Fruit fly (Drosophila melanogaster) whole organism, pupa: ENCODE measurements around the gene tgy.

Experiments
- CG10348 ChIP-seq: fragments of 200-800 bp; sonication (Bioruptor generic); IDR thresholded peaks from 2 replicates; pipeline ENCODE4 v1.3.6; 2022; ENCODE audit warnings: missing biosample characterization, missing genetic modification characterization
- CG12605 ChIP-seq: fragments of 200-800 bp; sonication (Bioruptor generic); IDR thresholded peaks from 2 replicates; pipeline ENCODE4 v1.3.6; 2022; ENCODE audit warnings: missing biosample characterization, missing genetic modification characterization
- CG15710 ChIP-seq: fragments of 200-800 bp; sonication (Bioruptor generic); optimal IDR thresholded peaks from 2 replicates; lab custom pipeline; 2018; ENCODE audit warnings: missing biosample characterization, mild to moderate bottlenecking, missing genetic modification characterization, moderate library complexity
- CG17806 ChIP-seq: fragments of 200-800 bp; sonication (Bioruptor generic); optimal IDR thresholded peaks from 2 replicates; lab custom pipeline; 2018; ENCODE audit warnings: missing biosample characterization, mild to moderate bottlenecking, missing genetic modification characterization, moderate library complexity
- CG34367 ChIP-seq: fragments of 200-800 bp; sonication (Bioruptor generic); optimal IDR thresholded peaks from 2 replicates; lab custom pipeline; 2018; ENCODE audit warnings: missing biosample characterization, mild to moderate bottlenecking, missing genetic modification characterization
- CG8301 ChIP-seq: fragments of 200-800 bp; sonication (Bioruptor generic); optimal IDR thresholded peaks from 2 replicates; lab custom pipeline; 2018; ENCODE audit warnings: missing biosample characterization, mild to moderate bottlenecking, missing genetic modification characterization
- EcR ChIP-seq: fragments of 200-800 bp; sonication (Bioruptor generic); optimal IDR thresholded peaks from 3 replicates; lab custom pipeline; 2019; ENCODE audit warnings: missing biosample characterization, missing genetic modification characterization, mild to moderate bottlenecking, moderate library complexity, missing genetic modification reagents
- Snoo ChIP-seq: fragments of 200-800 bp; sonication (Bioruptor generic); optimal IDR thresholded peaks from 3 replicates; lab custom pipeline; 2017; ENCODE audit warnings: missing biosample characterization, mild to moderate bottlenecking, missing genetic modification characterization, inconsistent platforms
- gl ChIP-seq: fragments of 200-800 bp; sonication (Bioruptor generic); optimal IDR thresholded peaks from 2 replicates; lab custom pipeline; 2018; ENCODE audit warnings: missing biosample characterization, mild to moderate bottlenecking, missing genetic modification characterization

DNA sequence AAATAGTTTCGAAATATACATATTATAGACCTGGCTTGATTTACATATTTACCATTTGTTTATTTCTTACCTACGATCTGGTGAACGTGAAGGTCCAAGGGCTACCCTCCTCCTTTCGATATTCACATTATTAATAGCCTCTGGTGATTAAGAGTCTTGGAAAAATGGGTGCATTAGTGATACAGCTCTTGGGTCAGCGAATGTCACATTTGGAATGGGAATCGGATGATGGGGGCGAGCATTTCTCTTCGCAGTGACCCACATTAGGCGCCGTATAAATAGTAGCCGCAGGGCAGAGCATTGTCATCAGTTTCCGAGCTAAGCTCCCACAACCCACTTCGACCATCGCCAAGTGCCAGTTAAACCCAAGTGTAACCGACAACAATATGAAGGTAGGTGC lies 49.7 kb downstream of the tgy start, which contains the start of gene CG7406:
- no peak for TF ChIP-seq CG17806 (tag; lab: Kevin White, UChicago)
- no peak for TF ChIP-seq EcR (GFP tag; lab: Kevin White, UChicago)
- TF ChIP-seq CG34367 (tag; lab: Kevin White, UChicago) = no peak
- TF ChIP-seq CG12605 (GFP tag; lab: Robert Waterston, UW) = no peak
- TF ChIP-seq gl (tag; lab: Kevin White, UChicago) = no peak
- no peak for TF ChIP-seq Snoo (tag; lab: Kevin White, UChicago)
- no peak for TF ChIP-seq CG15710 (tag; lab: Kevin White, UChicago)
- TF ChIP-seq CG8301 = no peak
- TF ChIP-seq CG10348 (GFP tag; lab: Robert Waterston, UW) = no peak
